Worm (Caenorhabditis elegans) whole organism, mixed stage, embryonic: ENCODE measurements around the gene C36B7.4.

Experiments
- ceh-83 ChIP-seq: fragments of 200-800 bp; sonication (Bioruptor generic); optimal IDR thresholded peaks from 2 replicates; lab custom pipeline; 2018; ENCODE audit warnings: mild to moderate bottlenecking, missing genetic modification characterization, missing compliant biosample characterization
- ces-1 ChIP-seq: fragments of 150-350 bp; optimal IDR thresholded peaks from 2 replicates; lab custom pipeline; 2014; ENCODE audit warnings: missing biosample characterization, missing genetic modification reagents, missing genetic modification characterization
- cnd-1 ChIP-seq: fragments of 200-800 bp; sonication (Bioruptor generic); optimal IDR thresholded peaks from 2 replicates; lab custom pipeline; 2018; ENCODE audit warnings: mild to moderate bottlenecking, missing genetic modification characterization, missing compliant biosample characterization
- elt-3 ChIP-seq: fragments of 150-350 bp; optimal IDR thresholded peaks from 2 replicates; lab custom pipeline; 2014; ENCODE audit warnings: missing biosample characterization, missing genetic modification characterization
- lin-13 ChIP-seq: fragments of 150-350 bp; optimal IDR thresholded peaks from 2 replicates; lab custom pipeline; 2014; ENCODE audit warnings: missing biosample characterization, missing genetic modification characterization
- lin-32 ChIP-seq: fragments of 200-800 bp; sonication (Bioruptor generic); optimal IDR thresholded peaks from 2 replicates; lab custom pipeline; 2018; ENCODE audit warnings: mild to moderate bottlenecking, missing genetic modification characterization, missing compliant biosample characterization
- mab-5 ChIP-seq: fragments of 150-350 bp; optimal IDR thresholded peaks from 2 replicates; lab custom pipeline; 2014; ENCODE audit warnings: missing biosample characterization, missing genetic modification characterization
- mep-1 ChIP-seq: fragments of 150-350 bp; optimal IDR thresholded peaks from 2 replicates; lab custom pipeline; 2017; ENCODE audit warnings: missing biosample characterization, missing genetic modification reagents, missing genetic modification characterization, inconsistent platforms
- nhr-12 ChIP-seq: fragments of 150-350 bp; optimal IDR thresholded peaks from 2 replicates; lab custom pipeline; 2014; ENCODE audit warnings: missing biosample characterization, missing genetic modification characterization
- nhr-28 ChIP-seq: fragments of 150-350 bp; optimal IDR thresholded peaks from 2 replicates; lab custom pipeline; 2014; ENCODE audit warnings: missing biosample characterization, missing genetic modification characterization
- pha-4 ChIP-seq: fragments of 150-350 bp; optimal IDR thresholded peaks from 2 replicates; lab custom pipeline; 2018; ENCODE audit warnings: missing biosample characterization, missing genetic modification reagents, missing genetic modification characterization
- unc-39 ChIP-seq: fragments of 150-350 bp; optimal IDR thresholded peaks from 2 replicates; lab custom pipeline; 2014; ENCODE audit warnings: missing biosample characterization, missing genetic modification characterization
- unc-62 ChIP-seq: fragments of 150-350 bp; optimal IDR thresholded peaks from 2 replicates; lab custom pipeline; 2014; ENCODE audit warnings: missing biosample characterization, missing genetic modification reagents, missing genetic modification characterization
- ztf-11 ChIP-seq: fragments of 150-350 bp; optimal IDR thresholded peaks from 2 replicates; lab custom pipeline; 2014; ENCODE audit warnings: missing biosample characterization, missing genetic modification characterization

DNA sequence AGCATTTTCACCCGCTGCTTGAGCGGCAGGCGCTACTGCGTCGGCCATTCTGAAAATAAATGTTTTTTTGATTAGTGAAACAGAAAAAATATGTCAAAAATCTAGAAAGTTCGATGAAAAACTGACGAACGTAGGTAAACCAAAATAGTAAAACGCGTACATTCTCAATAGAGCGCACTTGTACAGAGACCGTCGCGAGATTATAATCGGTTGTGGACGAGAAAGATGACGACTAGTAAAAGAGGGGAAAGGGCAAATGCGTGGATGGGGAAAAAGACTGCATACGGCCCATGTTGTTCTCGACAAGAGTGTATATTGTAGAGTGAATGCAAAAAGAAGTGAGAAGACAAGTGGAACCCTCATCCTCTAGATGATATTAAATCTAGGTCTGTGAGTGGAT lies 14.5 kb upstream of the C36B7.4 start, which contains the start of gene C36B7.6:
- TF ChIP-seq ztf-11 (tag; lab: Kevin White, UChicago): no peak
- TF ChIP-seq lin-32 (GFP tag; lab: Kevin White, UChicago): no peak
- no peak for TF ChIP-seq elt-3 (tag; lab: Kevin White, UChicago)
- no peak for TF ChIP-seq unc-62 (GFP tag; lab: Kevin White, UChicago)
- no peak for TF ChIP-seq ces-1 (GFP tag; lab: Kevin White, UChicago)
- no peak for TF ChIP-seq pha-4
- TF ChIP-seq lin-13: peak; percentile 41
- no peak for TF ChIP-seq unc-39 (tag; lab: Kevin White, UChicago)
- peak; percentile 58 for TF ChIP-seq mep-1 (tag; lab: Kevin White, UChicago)
- no peak for TF ChIP-seq cnd-1 (tag; lab: Kevin White, UChicago)
- no peak for TF ChIP-seq mab-5 (tag; lab: Kevin White, UChicago)
- no peak for TF ChIP-seq ceh-83 (GFP tag; lab: Kevin White, UChicago)
- TF ChIP-seq nhr-12 (tag; lab: Kevin White, UChicago): no peak
- no peak for TF ChIP-seq nhr-28 (tag; lab: Kevin White, UChicago)
